Worm (Caenorhabditis elegans) whole organism, L4 larva: Measurements from ENCODE around the gene srx-78.

Source experiments
- ceh-44 ChIP-seq: fragments of 200-800 bp; sonication (Bioruptor generic); IDR thresholded peaks from 2 replicates; pipeline ENCODE4 v1.3.6; 2022; ENCODE audit warnings: missing genetic modification reagents, missing genetic modification characterization, missing compliant biosample characterization
- daf-19 ChIP-seq: fragments of 200-800 bp; sonication (Bioruptor generic); conservative IDR thresholded peaks from 2 replicates; pipeline ENCODE4 v1.3.6; 2022; ENCODE audit warnings: missing genetic modification characterization, missing compliant biosample characterization
- egl-27 ChIP-seq: sonication (generic microtip); optimal IDR thresholded peaks from 3 replicates; lab custom pipeline; 2017; ENCODE audit warnings: missing biosample characterization, missing genetic modification reagents, missing genetic modification characterization
- mdl-1 ChIP-seq, 2 experiments: fragments of 150-350 bp in 1 of 2; sonication (generic microtip) in 1 of 2; optimal IDR thresholded peaks; 2 replicates each; lab custom pipeline; 2014 to 2017; ENCODE audit warnings: missing biosample characterization in 2 of 2, missing genetic modification characterization in 2 of 2
- nhr-11 ChIP-seq: fragments of 150-350 bp; optimal IDR thresholded peaks from 2 replicates; lab custom pipeline; 2014; ENCODE audit warnings: missing biosample characterization, missing genetic modification characterization

- no peak for TF ChIP-seq nhr-11 (tag; lab: Kevin White, UChicago)
- no peak for TF ChIP-seq daf-19 (GFP tag; lab: Robert Waterston, UW)
- no peak for TF ChIP-seq ceh-44
- no peak for TF ChIP-seq egl-27 (tag; lab: Kevin White, UChicago)
- TF ChIP-seq mdl-1 (tag; optimal IDR thresholded peaks at IDR 0.05; lab: Kevin White, UChicago): no peak
Measured at ce11 chrV:15082291-15082690, 12.6 kb upstream of the srx-78 start, which contains the start of the genes C01G10.10 and C01G10.9.
